Fruit fly (Drosophila melanogaster) whole organism, embryonic: Measurements from ENCODE around the gene Nf1.

Experiments used
- Bgb ChIP-seq: fragments of 200-800 bp; sonication (Bioruptor generic); IDR thresholded peaks from 2 replicates; pipeline ENCODE4 v1.3.6; 2022; ENCODE audit warnings: missing biosample characterization, missing genetic modification characterization; ENCODE audit not compliant: partially characterized antibody
- CG10959 ChIP-seq: fragments of 200-800 bp; sonication (Bioruptor generic); IDR thresholded peaks from 2 replicates; pipeline ENCODE4 v1.3.6; 2022; ENCODE audit warnings: missing biosample characterization, missing genetic modification characterization
- CG11093 ChIP-seq: fragments of 200-800 bp; sonication (Bioruptor generic); IDR thresholded peaks from 3 replicates; pipeline ENCODE4 v1.3.6; 2022; ENCODE audit warnings: missing biosample characterization, missing genetic modification characterization
- CG11456 ChIP-seq: fragments of 200-800 bp; sonication (Bioruptor generic); IDR thresholded peaks from 3 replicates; pipeline ENCODE4 v1.3.6; 2022; ENCODE audit warnings: missing biosample characterization, missing genetic modification characterization
- CG12219 ChIP-seq: fragments of 200-800 bp; sonication (Bioruptor generic); optimal IDR thresholded peaks from 3 replicates; lab custom pipeline; 2018; ENCODE audit warnings: missing biosample characterization, mild to moderate bottlenecking, missing genetic modification characterization
- CG13894 ChIP-seq: fragments of 200-800 bp; sonication (Bioruptor generic); optimal IDR thresholded peaks from 3 replicates; lab custom pipeline; 2018; ENCODE audit warnings: missing biosample characterization, mild to moderate bottlenecking, missing genetic modification characterization, moderate library complexity
- CG14441 ChIP-seq: fragments of 200-800 bp; sonication (Bioruptor generic); IDR thresholded peaks from 2 replicates; pipeline ENCODE4 v1.3.6; 2022; ENCODE audit warnings: missing biosample characterization, missing genetic modification characterization
- CG14965 ChIP-seq: fragments of 200-800 bp; sonication (Bioruptor generic); optimal IDR thresholded peaks from 2 replicates; lab custom pipeline; 2016; ENCODE audit warnings: missing biosample characterization, missing genetic modification characterization, borderline replicate concordance
- CG15696 ChIP-seq: fragments of 200-800 bp; sonication (Bioruptor generic); optimal IDR thresholded peaks from 2 replicates; lab custom pipeline; 2019; ENCODE audit warnings: missing biosample characterization, mild to moderate bottlenecking, missing genetic modification characterization, moderate library complexity
- CG1603 ChIP-seq: fragments of 200-800 bp; sonication (Bioruptor generic); optimal IDR thresholded peaks from 2 replicates; lab custom pipeline; 2019; ENCODE audit warnings: missing biosample characterization, mild to moderate bottlenecking, missing genetic modification characterization, moderate library complexity
- CG17359 ChIP-seq: fragments of 200-800 bp; sonication (Bioruptor generic); optimal IDR thresholded peaks from 3 replicates; lab custom pipeline; 2018; ENCODE audit warnings: missing biosample characterization, mild to moderate bottlenecking, missing genetic modification characterization, moderate library complexity
- CG17385 ChIP-seq: fragments of 200-800 bp; sonication (Bioruptor generic); optimal IDR thresholded peaks from 3 replicates; lab custom pipeline; 2018; ENCODE audit warnings: missing biosample characterization, mild to moderate bottlenecking, missing genetic modification characterization
- CG17612 ChIP-seq: fragments of 200-800 bp; sonication (Bioruptor generic); IDR thresholded peaks from 2 replicates; pipeline ENCODE4 v1.3.6; 2022; ENCODE audit warnings: missing biosample characterization, missing genetic modification characterization
- CG1792 ChIP-seq: fragments of 200-800 bp; sonication (Bioruptor generic); optimal IDR thresholded peaks from 2 replicates; lab custom pipeline; 2016; ENCODE audit warnings: missing biosample characterization, missing genetic modification characterization
- CG18476 ChIP-seq: fragments of 200-800 bp; sonication (Bioruptor generic); optimal IDR thresholded peaks from 2 replicates; lab custom pipeline; 2016; ENCODE audit warnings: missing biosample characterization, mild to moderate bottlenecking, missing genetic modification characterization
- CG2678 ChIP-seq: fragments of 200-800 bp; sonication (Bioruptor generic); optimal IDR thresholded peaks from 3 replicates; lab custom pipeline; 2019; ENCODE audit warnings: missing biosample characterization, mild to moderate bottlenecking, missing genetic modification characterization, moderate library complexity
- CG2712 ChIP-seq: fragments of 200-800 bp; optimal IDR thresholded peaks from 3 replicates; lab custom pipeline; 2019; ENCODE audit warnings: missing biosample characterization, mild to moderate bottlenecking, missing genetic modification characterization, moderate library complexity
- CG3847 ChIP-seq: fragments of 200-800 bp; sonication (Bioruptor generic); IDR thresholded peaks from 2 replicates; pipeline ENCODE4 v1.3.6; 2022; ENCODE audit warnings: missing biosample characterization, missing genetic modification characterization
- CG4282 ChIP-seq: fragments of 200-800 bp; sonication (Bioruptor generic); optimal IDR thresholded peaks from 2 replicates; lab custom pipeline; 2016; ENCODE audit warnings: missing biosample characterization, missing genetic modification characterization
- CG5953 ChIP-seq: fragments of 200-800 bp; sonication (Bioruptor generic); IDR thresholded peaks from 2 replicates; pipeline ENCODE4 v1.3.6; 2022; ENCODE audit warnings: missing biosample characterization, missing genetic modification characterization
- CG7271 ChIP-seq: fragments of 200-800 bp; sonication (Bioruptor generic); optimal IDR thresholded peaks from 2 replicates; lab custom pipeline; 2018; ENCODE audit warnings: missing biosample characterization, mild to moderate bottlenecking, missing genetic modification characterization, moderate library complexity
- CG7963 ChIP-seq: fragments of 200-800 bp; sonication (Bioruptor generic); IDR thresholded peaks from 3 replicates; pipeline ENCODE4 v1.3.6; 2022; ENCODE audit warnings: missing biosample characterization, missing genetic modification characterization; ENCODE audit not compliant: partially characterized antibody
- CG9609 ChIP-seq: fragments of 200-800 bp; sonication (Bioruptor generic); optimal IDR thresholded peaks from 3 replicates; lab custom pipeline; 2016; ENCODE audit warnings: missing biosample characterization, missing genetic modification characterization
- D19B ChIP-seq: fragments of 200-800 bp; sonication (Bioruptor generic); optimal IDR thresholded peaks from 2 replicates; lab custom pipeline; 2017; ENCODE audit warnings: missing biosample characterization, mild to moderate bottlenecking, missing genetic modification characterization
- H2.0 ChIP-seq: fragments of 200-800 bp; sonication (Bioruptor generic); IDR thresholded peaks from 2 replicates; pipeline ENCODE4 v1.3.6; 2022; ENCODE audit warnings: missing biosample characterization, missing genetic modification characterization
- HLH3B ChIP-seq: fragments of 200-800 bp; sonication (Bioruptor generic); IDR thresholded peaks from 2 replicates; pipeline ENCODE4 v1.3.6; 2022; ENCODE audit warnings: missing biosample characterization, missing genetic modification characterization
- HLHmδ ChIP-seq: fragments of 200-800 bp; sonication (Bioruptor generic); optimal IDR thresholded peaks from 2 replicates; lab custom pipeline; 2018; ENCODE audit warnings: missing biosample characterization, mild to moderate bottlenecking, missing genetic modification characterization, moderate library complexity
- Hand ChIP-seq: fragments of 200-800 bp; sonication (Bioruptor generic); optimal IDR thresholded peaks from 2 replicates; lab custom pipeline; 2017; ENCODE audit warnings: mild to moderate bottlenecking, missing biosample characterization, missing genetic modification reagents, missing genetic modification characterization
- HmgZ ChIP-seq: fragments of 200-800 bp; sonication (Bioruptor generic); optimal IDR thresholded peaks from 2 replicates; lab custom pipeline; 2018; ENCODE audit warnings: missing biosample characterization, mild to moderate bottlenecking, missing genetic modification characterization
- PHDP ChIP-seq: fragments of 200-800 bp; sonication (Bioruptor generic); optimal IDR thresholded peaks from 3 replicates; lab custom pipeline; 2018; ENCODE audit warnings: missing biosample characterization, mild to moderate bottlenecking, missing genetic modification characterization, moderate library complexity
- Side ChIP-seq: fragments of 200-800 bp; sonication (Bioruptor generic); optimal IDR thresholded peaks from 2 replicates; lab custom pipeline; 2016; ENCODE audit warnings: missing biosample characterization, missing genetic modification characterization
- Sry-δ ChIP-seq: fragments of 200-800 bp; sonication (Bioruptor generic); optimal IDR thresholded peaks from 2 replicates; lab custom pipeline; 2016; ENCODE audit warnings: missing biosample characterization, missing genetic modification characterization
- da ChIP-seq: fragments of 200-800 bp; sonication (Bioruptor generic); optimal IDR thresholded peaks from 2 replicates; lab custom pipeline; 2016; ENCODE audit warnings: missing biosample characterization, missing genetic modification characterization
- dan ChIP-seq: fragments of 200-800 bp; sonication (Bioruptor generic); IDR thresholded peaks from 2 replicates; pipeline ENCODE4 v1.3.6; 2022; ENCODE audit warnings: missing biosample characterization, missing genetic modification characterization
- dysf ChIP-seq: fragments of 200-800 bp; sonication (Bioruptor generic); IDR thresholded peaks from 3 replicates; pipeline ENCODE4 v1.3.6; 2022; ENCODE audit warnings: missing biosample characterization, missing genetic modification characterization
- ewg ChIP-seq: fragments of 200-800 bp; sonication (Bioruptor generic); optimal IDR thresholded peaks from 3 replicates; lab custom pipeline; 2017; ENCODE audit warnings: mild to moderate bottlenecking, missing biosample characterization, missing genetic modification reagents, missing genetic modification characterization
- grn ChIP-seq: fragments of 200-800 bp; sonication (Bioruptor generic); optimal IDR thresholded peaks from 3 replicates; lab custom pipeline; 2017; ENCODE audit warnings: missing biosample characterization, missing genetic modification characterization
- her ChIP-seq: fragments of 200-800 bp; sonication (Bioruptor generic); optimal IDR thresholded peaks from 2 replicates; lab custom pipeline; 2016; ENCODE audit warnings: missing biosample characterization, missing genetic modification characterization
- hth ChIP-seq: fragments of >200 bp; optimal IDR thresholded peaks from 2 replicates; lab custom pipeline; 2017; ENCODE audit warnings: inconsistent platforms
- insv ChIP-seq, 2 experiments: fragments of 200-800 bp; sonication (Bioruptor generic); optimal IDR thresholded peaks; 3 replicates each; lab custom pipeline; 2016 to 2018; ENCODE audit warnings: missing biosample characterization in 2 of 2, missing genetic modification characterization in 2 of 2
- jing ChIP-seq: fragments of 200-800 bp; sonication (Bioruptor generic); optimal IDR thresholded peaks from 2 replicates; lab custom pipeline; 2018; ENCODE audit warnings: missing biosample characterization, mild to moderate bottlenecking, missing genetic modification characterization
- nmo ChIP-seq: fragments of 200-800 bp; sonication (Bioruptor generic); optimal IDR thresholded peaks from 2 replicates; lab custom pipeline; 2018; ENCODE audit warnings: missing biosample characterization, mild to moderate bottlenecking, missing genetic modification characterization, moderate library complexity
- oc ChIP-seq: fragments of 200-800 bp; sonication (Bioruptor generic); optimal IDR thresholded peaks from 2 replicates; lab custom pipeline; 2018; ENCODE audit warnings: missing biosample characterization, mild to moderate bottlenecking, missing genetic modification characterization, moderate library complexity
- pan ChIP-seq, 4 experiments: fragments of >200 bp in 3 of 4; fragments of 200-800 bp in 1 of 4; sonication (Bioruptor generic) in 1 of 4; optimal IDR thresholded peaks in 3 of 4; IDR thresholded peaks in 1 of 4; 2 replicates each; pipeline versions ENCODE4 v1.3.6 to Lab custom; 2017 to 2022; ENCODE audit warnings: missing biosample characterization in 2 of 4, missing genetic modification characterization in 2 of 4, mixed read lengths in 1 of 4
- pita ChIP-seq: fragments of 200-800 bp; sonication (Bioruptor generic); optimal IDR thresholded peaks from 2 replicates; lab custom pipeline; 2017; ENCODE audit warnings: missing biosample characterization, mild to moderate bottlenecking, missing genetic modification characterization
- ranshi ChIP-seq: fragments of 200-800 bp; sonication (Bioruptor generic); IDR thresholded peaks from 2 replicates; pipeline ENCODE4 v1.3.6; 2022; ENCODE audit warnings: missing biosample characterization, missing genetic modification characterization
- salm ChIP-seq: fragments of 200-800 bp; sonication (Bioruptor generic); optimal IDR thresholded peaks from 2 replicates; lab custom pipeline; 2018; ENCODE audit warnings: missing biosample characterization, mild to moderate bottlenecking, missing genetic modification characterization
- sd ChIP-seq: fragments of 200-800 bp; sonication (Bioruptor generic); optimal IDR thresholded peaks from 3 replicates; lab custom pipeline; 2018; ENCODE audit warnings: missing biosample characterization, mild to moderate bottlenecking, missing genetic modification characterization, moderate library complexity
- tin ChIP-seq: fragments of 200-800 bp; sonication (Bioruptor generic); optimal IDR thresholded peaks from 3 replicates; lab custom pipeline; 2016; ENCODE audit warnings: missing biosample characterization, missing genetic modification characterization
- tll ChIP-seq, 2 experiments: fragments of 200-800 bp in 1 of 2; fragments of >200 bp in 1 of 2; sonication (Bioruptor generic) in 1 of 2; optimal IDR thresholded peaks; 2 replicates each; lab custom pipeline; 2017 to 2019; ENCODE audit warnings: missing biosample characterization in 2 of 2, missing genetic modification characterization in 2 of 2, mild to moderate bottlenecking in 1 of 2, moderate library complexity in 1 of 2

The Nf1 gene

DNA sequence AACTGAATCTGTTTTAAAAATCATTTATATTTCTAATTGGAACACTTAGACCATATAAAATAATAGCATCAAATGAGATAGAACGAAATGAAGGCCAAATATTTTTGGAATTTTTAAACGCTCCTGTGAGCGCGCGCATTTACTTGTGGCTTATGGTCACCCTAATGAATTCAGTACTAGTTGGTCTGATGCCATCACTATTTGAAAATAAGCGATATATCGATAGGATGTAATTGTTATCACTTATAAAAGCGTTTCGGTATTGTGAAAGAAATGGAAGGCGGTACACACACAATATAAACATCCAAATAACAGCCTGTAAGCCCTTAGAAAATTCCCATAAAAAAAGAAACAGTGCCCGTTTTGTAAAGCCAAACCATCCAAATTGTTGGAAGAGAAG is at the start of gene Nf1 (continued):
- TF ChIP-seq jing (no peak), Bgb (GFP tag; lab: Robert Waterston, UW) (peak; percentile 87), CG12219 (no peak), pita (GFP tag; lab: Kevin White, UChicago) (no peak), CG10959 (GFP tag; lab: Robert Waterston, UW) (no peak), ranshi (GFP tag; lab: Robert Waterston, UW) (peak; percentile 93), CG17612 (GFP tag; lab: Robert Waterston, UW) (no peak), CG18476 (GFP tag; lab: Kevin White, UChicago) (no peak), CG13894 (tag; lab: Kevin White, UChicago) (no peak), tin (peak; percentile 28), CG15696 (tag; lab: Kevin White, UChicago) (no peak), oc (tag; lab: Kevin White, UChicago) (no peak), nmo (GFP tag; lab: Kevin White, UChicago) (peak; percentile 25), CG1603 (tag; lab: Kevin White, UChicago) (no peak), sd (no peak), HmgZ (no peak), tll (GFP tag; optimal IDR thresholded peaks at IDR 0.05; lab: Kevin White, UChicago) (no peak), dan (GFP tag; lab: Robert Waterston, UW) (no peak), Sry-δ (GFP tag; lab: Kevin White, UChicago) (peak; percentile 97), CG2678 (tag; lab: Kevin White, UChicago) (no peak), CG9609 (GFP tag; lab: Kevin White, UChicago) (no peak), hth (lab: Kevin White, UChicago) (no peak)

DNA sequence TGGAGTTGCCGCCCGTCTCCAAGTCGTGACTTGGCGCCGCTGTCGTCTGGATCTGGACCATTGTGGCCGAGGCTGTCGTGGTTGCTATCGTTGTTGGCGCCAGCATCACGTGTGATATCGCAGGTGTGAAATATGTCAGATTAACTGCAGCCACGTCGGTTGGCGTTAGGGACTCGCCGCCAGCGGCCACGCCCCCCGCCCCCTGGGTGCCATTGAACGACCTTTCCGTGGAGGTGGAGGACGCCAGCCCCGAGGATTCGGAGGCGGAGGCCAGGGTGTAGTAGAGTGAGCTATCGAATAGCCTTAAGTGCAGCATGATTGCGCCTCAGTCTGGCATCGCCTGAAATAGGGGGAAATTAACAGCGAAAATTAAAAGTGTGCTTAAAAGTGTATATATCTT is 41.5 kb upstream of the Nf1 start:
- TF ChIP-seq insv (GFP tag; optimal IDR thresholded peaks at IDR 0.05; lab: Kevin White, UChicago) = no peak
- TF ChIP-seq CG2712 = no peak
- no peak for TF ChIP-seq HLHmδ (GFP tag; lab: Kevin White, UChicago)
- no peak for TF ChIP-seq HLH3B (GFP tag; lab: Robert Waterston, UW)
- TF ChIP-seq CG14965 = no peak
- TF ChIP-seq CG7271 (tag; lab: Kevin White, UChicago) = no peak
- no peak for TF ChIP-seq H2.0 (GFP tag; lab: Robert Waterston, UW)
- TF ChIP-seq ewg (GFP tag; lab: Kevin White, UChicago) = no peak
- no peak for TF ChIP-seq grn (GFP tag; lab: Kevin White, UChicago)
- no peak for TF ChIP-seq CG17385 (GFP tag; lab: Kevin White, UChicago)
- no peak for TF ChIP-seq pan (optimal IDR thresholded peaks at IDR 0.05; lab: Kevin White, UChicago)
- peak in 1 of 2 experiments; percentile 13 for TF ChIP-seq pan (GFP tag; optimal IDR thresholded peaks at IDR 0.05 in 1 of 2, IDR thresholded peaks at IDR 0.05 in 1 of 2)
- no peak for TF ChIP-seq Side (GFP tag; lab: Kevin White, UChicago)
- no peak for TF ChIP-seq CG17359 (tag; lab: Kevin White, UChicago)
- no peak for TF ChIP-seq Hand (GFP tag; lab: Kevin White, UChicago)
- TF ChIP-seq da (GFP tag; lab: Kevin White, UChicago) = no peak
- TF ChIP-seq dan (GFP tag; lab: Robert Waterston, UW) = no peak
- TF ChIP-seq CG1792 = no peak
- TF ChIP-seq CG11093 (GFP tag; lab: Robert Waterston, UW) = no peak
- no peak for TF ChIP-seq PHDP (tag; lab: Kevin White, UChicago)
- TF ChIP-seq CG11456 (GFP tag; lab: Robert Waterston, UW) = 0 out of 3 replicates have a peak, but pooled peaks have one; percentile 32
- no peak for TF ChIP-seq her (GFP tag; lab: Kevin White, UChicago)
- TF ChIP-seq D19B (GFP tag; lab: Kevin White, UChicago) = no peak
- TF ChIP-seq salm (tag; lab: Kevin White, UChicago) = no peak
- no peak for TF ChIP-seq CG4282
- no peak for TF ChIP-seq CG17612 (GFP tag; lab: Robert Waterston, UW)
- TF ChIP-seq CG5953 (GFP tag; lab: Robert Waterston, UW) = no peak
- no peak for TF ChIP-seq CG14441
- TF ChIP-seq dysf = 0 out of 3 replicates have a peak, but pooled peaks have one; percentile 12
- TF ChIP-seq CG18476 (GFP tag; lab: Kevin White, UChicago) = no peak
- no peak; the same call in 1 of the 2 replicates for TF ChIP-seq CG3847 (GFP tag; lab: Robert Waterston, UW)
- no peak for TF ChIP-seq CG7963 (GFP tag; lab: Robert Waterston, UW)
